Worm (Caenorhabditis elegans) whole organism, early embryonic: ENCODE results near the gene ZK287.4.

Experiments used
- F13C5.2 ChIP-seq: sonication (generic microtip); optimal IDR thresholded peaks from 2 replicates; lab custom pipeline; 2017; ENCODE audit warnings: mild to moderate bottlenecking, missing genetic modification characterization, inconsistent platforms, missing compliant biosample characterization
- ama-1 ChIP-seq: fragments of 150-350 bp; optimal IDR thresholded peaks from 2 replicates; lab custom pipeline; 2014
- ceh-36 ChIP-seq: sonication (generic microtip); optimal IDR thresholded peaks from 2 replicates; lab custom pipeline; 2016; ENCODE audit warnings: missing genetic modification characterization, inconsistent platforms, missing compliant biosample characterization
- flt-1 ChIP-seq: fragments of 200-800 bp; sonication (Bioruptor generic); IDR thresholded peaks from 2 replicates; pipeline ENCODE4 v1.3.6; 2022; ENCODE audit warnings: missing genetic modification characterization, missing compliant biosample characterization
- hmg-4 ChIP-seq: fragments of 200-800 bp; sonication (Bioruptor generic); optimal IDR thresholded peaks from 2 replicates; lab custom pipeline; 2018; ENCODE audit warnings: mild to moderate bottlenecking, missing genetic modification characterization, missing compliant biosample characterization
- hnd-1 ChIP-seq: sonication (generic microtip); optimal IDR thresholded peaks from 2 replicates; lab custom pipeline; 2016; ENCODE audit warnings: missing genetic modification characterization, missing compliant biosample characterization
- pes-1 ChIP-seq: fragments of 200-800 bp; sonication (Bioruptor generic); IDR thresholded peaks from 2 replicates; pipeline ENCODE4 v1.3.6; 2022; ENCODE audit warnings: missing genetic modification reagents, missing genetic modification characterization, missing compliant biosample characterization
- tbx-11 ChIP-seq: fragments of 200-800 bp; sonication (Bioruptor generic); IDR thresholded peaks from 2 replicates; pipeline ENCODE4 v1.3.6; 2022; ENCODE audit warnings: missing genetic modification characterization, missing compliant biosample characterization
- tbx-37 ChIP-seq: fragments of 200-800 bp; sonication (Bioruptor generic); conservative IDR thresholded peaks from 2 replicates; pipeline ENCODE4 v1.3.6; 2022; ENCODE audit warnings: missing genetic modification reagents, missing genetic modification characterization, missing compliant biosample characterization
- tra-4 ChIP-seq: sonication (generic microtip); optimal IDR thresholded peaks from 2 replicates; lab custom pipeline; 2017; ENCODE audit warnings: missing genetic modification characterization, missing compliant biosample characterization

DNA sequence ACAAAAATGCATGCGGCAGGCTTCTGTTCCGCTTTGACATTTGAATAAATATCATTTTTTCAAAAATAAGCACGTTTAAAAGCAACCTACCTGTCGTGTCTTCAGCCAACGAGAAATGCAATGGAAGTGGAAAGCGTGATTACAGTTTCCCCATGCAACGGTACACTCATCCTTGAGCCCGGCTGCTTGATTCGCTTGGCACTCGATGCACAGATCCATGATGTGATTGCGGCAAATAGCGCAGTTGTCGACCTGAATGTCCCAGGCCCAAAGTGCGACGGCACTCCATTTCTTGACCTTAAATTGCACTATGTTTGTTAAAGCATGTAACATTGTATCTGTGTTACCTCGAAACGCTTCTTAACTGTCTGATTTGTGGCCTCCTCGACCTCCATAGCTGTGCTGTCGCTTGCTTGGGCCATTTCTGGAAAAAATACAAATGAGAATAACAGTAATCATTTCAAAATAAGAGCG is 4.7 kb upstream of the ZK287.4 start, which contains the start of gene rbx-1:
- TF ChIP-seq flt-1 (no peak), ama-1 (no peak), pes-1 (GFP tag; lab: Robert Waterston, UW) (no peak), tra-4 (tag; lab: Kevin White, UChicago) (no peak), tbx-11 (GFP tag; lab: Robert Waterston, UW) (no peak), hmg-4 (GFP tag; lab: Kevin White, UChicago) (no peak), F13C5.2 (tag; lab: Kevin White, UChicago) (no peak), tbx-37 (GFP tag; lab: Robert Waterston, UW) (no peak), ceh-36 (tag; lab: Kevin White, UChicago) (no peak), hnd-1 (tag; lab: Kevin White, UChicago) (no peak)
